Fruit fly (Drosophila melanogaster): ENCODE results near the gene Ndf.

Gene Ndf

dm6 chr2L:10009293-10009695 is 5.7 kb downstream of the Ndf start, which contains the start of gene Trp1 (continued):
- TF ChIP-seq MBD-R2 (GFP tag; IDR thresholded peaks at IDR 0.05), result no peak; the same call in 1 of the 2 replicates
- peak; percentile 39 for TF ChIP-seq Ets97D (GFP tag; optimal IDR thresholded peaks at IDR 0.05)
- TF ChIP-seq Elba2 (GFP tag; optimal IDR thresholded peaks at IDR 0.05), result peak; percentile 51
- TF ChIP-seq Dek (tag; optimal IDR thresholded peaks at IDR 0.05), result peak; percentile 9
- TF ChIP-seq CG7839 (tag; optimal IDR thresholded peaks at IDR 0.05), result no peak
- no peak for TF ChIP-seq CG15073 (GFP tag; optimal IDR thresholded peaks at IDR 0.05)
- no peak; the same call in 3 of the 4 replicates for TF ChIP-seq Gug (GFP tag; IDR thresholded peaks at IDR 0.05)
- TF ChIP-seq otp (GFP tag; IDR thresholded peaks at IDR 0.05), result no peak
- no peak for TF ChIP-seq CG8944 (GFP tag; optimal IDR thresholded peaks at IDR 0.05)
- no peak for TF ChIP-seq CG11723 (GFP tag; optimal IDR thresholded peaks at IDR 0.05)
- no peak for TF ChIP-seq CG30403 (GFP tag; optimal IDR thresholded peaks at IDR 0.05)
- no peak for TF ChIP-seq cwo (GFP tag; optimal IDR thresholded peaks at IDR 0.05)
- TF ChIP-seq jing (GFP tag; optimal IDR thresholded peaks at IDR 0.05), result no peak
- peak; percentile 41 for TF ChIP-seq CG10267 (tag; optimal IDR thresholded peaks at IDR 0.05)
- no peak for TF ChIP-seq Meics (GFP tag; optimal IDR thresholded peaks at IDR 0.05)
- no peak for TF ChIP-seq CG11085 (GFP tag; IDR thresholded peaks at IDR 0.05)
- TF ChIP-seq ash1 (GFP tag; optimal IDR thresholded peaks at IDR 0.05), result no peak
- peak; percentile 82 for TF ChIP-seq CG4617 (GFP tag; optimal IDR thresholded peaks at IDR 0.05; ENCODE audit: borderline replicate concordance)
- peak; percentile 45 for TF ChIP-seq Abd-B (GFP tag; optimal IDR thresholded peaks at IDR 0.05)
- no peak for TF ChIP-seq CG1529 (GFP tag; optimal IDR thresholded peaks at IDR 0.05)
- no peak for TF ChIP-seq h (optimal IDR thresholded peaks at IDR 0.05)
- no peak for TF ChIP-seq chm (GFP tag; IDR thresholded peaks at IDR 0.05)
- TF ChIP-seq PHDP (tag; optimal IDR thresholded peaks at IDR 0.05), result no peak
- peak; percentile 91 for TF ChIP-seq Sry-δ (GFP tag; optimal IDR thresholded peaks at IDR 0.05)
- no peak for TF ChIP-seq CG34376 (GFP tag; optimal IDR thresholded peaks at IDR 0.05)
- TF ChIP-seq BEAF-32 (GFP tag; optimal IDR thresholded peaks at IDR 0.05), result peak; percentile 94
- TF ChIP-seq inv (GFP tag; IDR thresholded peaks at IDR 0.05; ENCODE audit: partially characterized antibody), result peak; percentile 95
- no peak for TF ChIP-seq CG3726 (GFP tag; IDR thresholded peaks at IDR 0.05)
- no peak for TF ChIP-seq CG31365 (tag; optimal IDR thresholded peaks at IDR 0.05)
- peak; percentile 97 for TF ChIP-seq knrl (GFP tag; IDR thresholded peaks at IDR 0.05; ENCODE audit: partially characterized antibody)
- TF ChIP-seq hb (GFP tag; IDR thresholded peaks at IDR 0.05; ENCODE audit: partially characterized antibody), result peak; percentile 91
- peak; percentile 97 for TF ChIP-seq CG42726 (GFP tag; IDR thresholded peaks at IDR 0.05; ENCODE audit: partially characterized antibody)
- TF ChIP-seq bbx (GFP tag; IDR thresholded peaks at IDR 0.05; ENCODE audit: partially characterized antibody), result peak; percentile 98
- TF ChIP-seq GATAe (GFP tag; conservative IDR thresholded peaks at IDR 0.05), result no peak
- TF ChIP-seq ewg (GFP tag; optimal IDR thresholded peaks at IDR 0.05), result no peak
- peak; percentile 5 for TF ChIP-seq Sin3A (optimal IDR thresholded peaks at IDR 0.05)
- TF ChIP-seq tgo (GFP tag; IDR thresholded peaks at IDR 0.05), result no peak
- TF ChIP-seq slp2 (GFP tag; optimal IDR thresholded peaks at IDR 0.05), result no peak
- TF ChIP-seq CG3838 (GFP tag; optimal IDR thresholded peaks at IDR 0.05), result no peak
- no peak for TF ChIP-seq CG16779 (GFP tag; IDR thresholded peaks at IDR 0.05)
- no peak for TF ChIP-seq twi (tag; optimal IDR thresholded peaks at IDR 0.05)
- no peak for TF ChIP-seq CG7786 (GFP tag; optimal IDR thresholded peaks at IDR 0.05)
- TF ChIP-seq Drgx (GFP tag; IDR thresholded peaks at IDR 0.05), result peak; percentile 21; the same call in 1 of the 2 replicates
- TF ChIP-seq sr (GFP tag; IDR thresholded peaks at IDR 0.05), result no peak
- no peak for TF ChIP-seq org-1 (GFP tag; optimal IDR thresholded peaks at IDR 0.05)
- peak; percentile 27 for TF ChIP-seq CG8924 (tag; optimal IDR thresholded peaks at IDR 0.05)
- no peak for TF ChIP-seq tio (GFP tag; optimal IDR thresholded peaks at IDR 0.05)
- TF ChIP-seq CG6272 (GFP tag; IDR thresholded peaks at IDR 0.05), result no peak
- TF ChIP-seq yki (optimal IDR thresholded peaks at IDR 0.05), result no peak
- peak in 1 of 2 experiments; percentile 12 for TF ChIP-seq Hr51 (GFP tag; optimal IDR thresholded peaks at IDR 0.05)
- TF ChIP-seq Scr (GFP tag; IDR thresholded peaks at IDR 0.05; ENCODE audit: partially characterized antibody), result peak; percentile 94
- TF ChIP-seq ato (GFP tag; IDR thresholded peaks at IDR 0.05; ENCODE audit: partially characterized antibody), result peak; percentile 90
